Worm (Caenorhabditis elegans): ENCODE results near the gene grl-14.

grl-14 gene

DNA sequence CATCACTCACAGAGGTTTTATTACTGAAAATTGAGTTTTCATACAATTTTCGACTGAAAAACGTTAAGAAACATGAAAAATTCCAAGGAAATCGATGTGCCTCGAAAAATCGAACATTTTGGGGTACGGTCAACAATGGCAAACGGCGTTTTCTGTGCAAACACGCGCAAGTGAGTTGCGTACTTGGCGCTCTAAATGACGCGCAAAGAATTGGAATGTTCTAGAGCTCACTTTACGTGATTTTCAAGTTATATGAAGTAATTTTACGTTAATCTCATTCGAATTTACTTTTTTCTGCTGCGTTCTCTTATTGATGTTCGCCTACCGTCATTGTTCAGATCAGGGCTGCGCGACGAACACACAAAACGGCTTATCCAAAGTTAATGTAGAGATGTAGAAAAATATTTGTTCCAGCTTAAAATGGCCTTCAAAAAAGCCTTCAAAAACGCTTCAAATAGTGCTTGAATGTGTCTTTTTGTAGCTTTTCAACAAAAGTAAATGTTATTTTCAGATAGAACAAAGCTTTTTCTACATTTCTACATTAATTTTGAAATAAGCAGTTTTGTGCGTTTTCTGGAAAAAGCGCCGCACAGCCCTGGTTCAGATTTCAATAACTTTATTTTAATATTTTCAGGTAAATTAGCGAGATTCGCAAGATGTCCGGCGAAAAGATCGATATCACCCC is 20.3 kb downstream of the grl-14 start, which contains the start of the genes F31D4.2 and fkb-6 (continued):
- TF ChIP-seq snpc-3.4 (tag; optimal IDR thresholded peaks at IDR 0.05) = peak; percentile 49
- TF ChIP-seq ztf-25 (GFP tag; IDR thresholded peaks at IDR 0.05) = no peak
- no peak for TF ChIP-seq nhr-80 (tag; optimal IDR thresholded peaks at IDR 0.05)
- TF ChIP-seq ets-4 (GFP tag; optimal IDR thresholded peaks at IDR 0.05) = no peak
- peak; percentile 66 for TF ChIP-seq dox-1 (GFP tag; IDR thresholded peaks at IDR 0.05)
- no peak for TF ChIP-seq ceh-58 (GFP tag; IDR thresholded peaks at IDR 0.05)
- TF ChIP-seq ztf-3 (GFP tag; optimal IDR thresholded peaks at IDR 0.05) = no peak
- TF ChIP-seq Y79H2A.3 (GFP tag; conservative IDR thresholded peaks at IDR 0.05) = no peak
- peak; percentile 57 for TF ChIP-seq lin-40 (tag; optimal IDR thresholded peaks at IDR 0.05)
- TF ChIP-seq ztf-28 (GFP tag; IDR thresholded peaks at IDR 0.05) = no peak
- peak; percentile 6 for TF ChIP-seq madf-10 (tag; optimal IDR thresholded peaks at IDR 0.05)
- TF ChIP-seq attf-3 (GFP tag; conservative IDR thresholded peaks at IDR 0.05) = 0 out of 2 replicates have a peak, but pooled peaks have one; percentile 44
- no peak for TF ChIP-seq ztf-26 (tag; optimal IDR thresholded peaks at IDR 0.05)
- TF ChIP-seq ceh-100 (GFP tag; IDR thresholded peaks at IDR 0.05) = peak; percentile 50; the same call in 1 of the 2 replicates
- TF ChIP-seq T07F8.4 (tag; optimal IDR thresholded peaks at IDR 0.05) = no peak
- TF ChIP-seq ztf-18 (tag; optimal IDR thresholded peaks at IDR 0.05) = no peak
- TF ChIP-seq tbx-9 (tag; optimal IDR thresholded peaks at IDR 0.05; ENCODE audit: borderline replicate concordance) = no peak
- 0 out of 2 replicates have a peak, but pooled peaks have one; percentile 6 for TF ChIP-seq lir-1 (GFP tag; conservative IDR thresholded peaks at IDR 0.05)
- TF ChIP-seq unc-130 (GFP tag; optimal IDR thresholded peaks at IDR 0.05) = no peak
- TF ChIP-seq egl-18 (GFP tag; IDR thresholded peaks at IDR 0.05) = no peak
- TF ChIP-seq B0035.1 (tag; optimal IDR thresholded peaks at IDR 0.05) = no peak
- no peak for TF ChIP-seq ccch-3 (GFP tag; optimal IDR thresholded peaks at IDR 0.05)
- peak in 1 of 3 experiments; percentile 64 for TF ChIP-seq lin-35 (GFP tag; optimal IDR thresholded peaks at IDR 0.05)
- no peak for TF ChIP-seq cebp-1 (GFP tag; IDR thresholded peaks at IDR 0.05)
- peak; percentile 59 for TF ChIP-seq cebp-1 (tag; optimal IDR thresholded peaks at IDR 0.05)
- TF ChIP-seq mes-4 (tag; optimal IDR thresholded peaks at IDR 0.05) = no peak
- peak; percentile 58 for TF ChIP-seq tbp1 (GFP tag; optimal IDR thresholded peaks at IDR 0.05)
- peak; percentile 97 for TF ChIP-seq hsf-1 (GFP tag; IDR thresholded peaks at IDR 0.05)
- TF ChIP-seq F55B11.4 (tag; optimal IDR thresholded peaks at IDR 0.05; ENCODE audit: borderline replicate concordance, insufficient read depth) = no peak
- peak; percentile 46; the same call in 1 of the 2 replicates for TF ChIP-seq ceh-91 (GFP tag; IDR thresholded peaks at IDR 0.05)
- TF ChIP-seq B0336.3 (GFP tag; IDR thresholded peaks at IDR 0.05) = 0 out of 2 replicates have a peak, but pooled peaks have one; percentile 23
- TF ChIP-seq let-526 (GFP tag; IDR thresholded peaks at IDR 0.05) = no peak
- TF ChIP-seq sptf-2 (GFP tag; optimal IDR thresholded peaks at IDR 0.05) = no peak
- no peak for TF ChIP-seq nhr-120 (GFP tag; IDR thresholded peaks at IDR 0.05)
- no peak for TF ChIP-seq lsy-27 (tag; optimal IDR thresholded peaks at IDR 0.05; ENCODE audit: borderline replicate concordance, insufficient read depth)
- no peak for TF ChIP-seq chd-7 (tag; optimal IDR thresholded peaks at IDR 0.05)
- no peak for TF ChIP-seq zim-3 (tag; optimal IDR thresholded peaks at IDR 0.05)
- TF ChIP-seq athp-1 (tag; optimal IDR thresholded peaks at IDR 0.05) = peak; percentile 26
- TF ChIP-seq ekl-4 (GFP tag; IDR thresholded peaks at IDR 0.05) = peak; percentile 53; the same call in 1 of the 2 replicates
- peak; percentile 63 for TF ChIP-seq ceh-27 (GFP tag; optimal IDR thresholded peaks at IDR 0.05)
- no peak for TF ChIP-seq attf-6 (GFP tag; IDR thresholded peaks at IDR 0.05)
- no peak for TF ChIP-seq F22D6.2 (tag; optimal IDR thresholded peaks at IDR 0.05)
- no peak for TF ChIP-seq nfya-2 (GFP tag; IDR thresholded peaks at IDR 0.05)
- TF ChIP-seq Y53G8AR.9 (GFP tag; conservative IDR thresholded peaks at IDR 0.05) = peak; percentile 67
- TF ChIP-seq unc-62 (GFP tag; optimal IDR thresholded peaks at IDR 0.05) = no peak
- TF ChIP-seq nhr-27 (tag; optimal IDR thresholded peaks at IDR 0.05) = no peak
- no peak for TF ChIP-seq lin-26 (GFP tag; IDR thresholded peaks at IDR 0.05)
- TF ChIP-seq somi-1 (GFP tag; optimal IDR thresholded peaks at IDR 0.05) = no peak

Measured in whole organism, young adult.